Fruit fly (Drosophila melanogaster) whole organism, embryonic: ENCODE results near the gene MFS18.
A peak's percentile ranks its signal among the peaks of the same experiment; 100 is the strongest.

Source experiments
- Asciz ChIP-seq: fragments of 200-800 bp; sonication (Bioruptor generic); optimal IDR thresholded peaks from 2 replicates; lab custom pipeline; 2017; ENCODE audit warnings: missing biosample characterization, mild to moderate bottlenecking, missing genetic modification characterization, missing genetic modification reagents
- Atf-2 ChIP-seq: fragments of 200-800 bp; sonication (Bioruptor generic); optimal IDR thresholded peaks from 2 replicates; lab custom pipeline; 2016; ENCODE audit warnings: missing biosample characterization, missing genetic modification characterization
- Atf3 ChIP-seq: fragments of 200-800 bp; sonication (Bioruptor generic); optimal IDR thresholded peaks from 3 replicates; lab custom pipeline; 2016; ENCODE audit warnings: missing biosample characterization, missing genetic modification characterization
- CG10267 ChIP-seq: fragments of 200-800 bp; sonication (Bioruptor generic); optimal IDR thresholded peaks from 2 replicates; lab custom pipeline; 2018; ENCODE audit warnings: missing biosample characterization, mild to moderate bottlenecking, missing genetic modification characterization, moderate library complexity
- CG10979 ChIP-seq: fragments of 200-800 bp; sonication (Bioruptor generic); optimal IDR thresholded peaks from 2 replicates; lab custom pipeline; 2018; ENCODE audit warnings: missing biosample characterization, mild to moderate bottlenecking, missing genetic modification characterization, moderate library complexity
- CG11247 ChIP-seq: fragments of 200-800 bp; sonication (Bioruptor generic); IDR thresholded peaks from 2 replicates; pipeline ENCODE4 v1.3.6; 2022; ENCODE audit warnings: missing biosample characterization, missing genetic modification characterization
- CG1233 ChIP-seq: fragments of 200-800 bp; sonication (Bioruptor generic); optimal IDR thresholded peaks from 4 replicates; lab custom pipeline; 2018; ENCODE audit warnings: missing biosample characterization, mild to moderate bottlenecking, missing genetic modification characterization
- CG12391 ChIP-seq: fragments of 200-800 bp; sonication (Bioruptor generic); optimal IDR thresholded peaks from 3 replicates; lab custom pipeline; 2018; ENCODE audit warnings: missing biosample characterization, mild to moderate bottlenecking, missing genetic modification characterization, moderate library complexity
- CG13123 ChIP-seq: fragments of 200-800 bp; sonication (Bioruptor generic); optimal IDR thresholded peaks from 2 replicates; lab custom pipeline; 2016; ENCODE audit warnings: missing biosample characterization, missing genetic modification characterization
- CG14014 ChIP-seq: fragments of 200-800 bp; sonication (Bioruptor generic); IDR thresholded peaks from 2 replicates; pipeline ENCODE4 v1.3.6; 2022; ENCODE audit warnings: missing biosample characterization, missing genetic modification characterization
- CG14441 ChIP-seq: fragments of 200-800 bp; sonication (Bioruptor generic); IDR thresholded peaks from 2 replicates; pipeline ENCODE4 v1.3.6; 2022; ENCODE audit warnings: missing biosample characterization, missing genetic modification characterization
- CG18262 ChIP-seq: fragments of 200-800 bp; optimal IDR thresholded peaks from 3 replicates; lab custom pipeline; 2019; ENCODE audit warnings: missing biosample characterization, mild to moderate bottlenecking, missing genetic modification characterization, moderate library complexity
- CG2120 ChIP-seq: fragments of 200-800 bp; sonication (Bioruptor generic); optimal IDR thresholded peaks from 3 replicates; lab custom pipeline; 2016; ENCODE audit warnings: missing biosample characterization, missing genetic modification characterization
- CG31224 ChIP-seq: fragments of 200-800 bp; sonication (Bioruptor generic); IDR thresholded peaks from 2 replicates; pipeline ENCODE4 v1.3.6; 2022; ENCODE audit warnings: missing biosample characterization, missing genetic modification characterization
- CG32772 ChIP-seq: fragments of 200-800 bp; sonication (Bioruptor generic); IDR thresholded peaks from 2 replicates; pipeline ENCODE4 v1.3.6; 2022; ENCODE audit warnings: missing biosample characterization, missing genetic modification characterization
- CG42726 ChIP-seq: fragments of 200-800 bp; sonication (Bioruptor generic); IDR thresholded peaks from 2 replicates; pipeline ENCODE4 v1.3.6; 2022; ENCODE audit warnings: missing biosample characterization, missing genetic modification characterization; ENCODE audit not compliant: partially characterized antibody
- CG4707 ChIP-seq: fragments of 200-800 bp; sonication (Bioruptor generic); optimal IDR thresholded peaks from 2 replicates; lab custom pipeline; 2018; ENCODE audit warnings: missing biosample characterization, mild to moderate bottlenecking, missing genetic modification characterization, moderate library complexity
- CG4854 ChIP-seq: fragments of 200-800 bp; sonication (Bioruptor generic); optimal IDR thresholded peaks from 2 replicates; lab custom pipeline; 2016; ENCODE audit warnings: missing biosample characterization, missing genetic modification characterization, inconsistent platforms
- CG6254 ChIP-seq: fragments of 200-800 bp; sonication (Bioruptor generic); optimal IDR thresholded peaks from 3 replicates; lab custom pipeline; 2017; ENCODE audit warnings: mild to moderate bottlenecking, missing biosample characterization, missing genetic modification reagents, missing genetic modification characterization
- CG6791 ChIP-seq: fragments of 200-800 bp; sonication (Bioruptor generic); IDR thresholded peaks from 3 replicates; pipeline ENCODE4 v1.3.6; 2022; ENCODE audit warnings: missing biosample characterization, missing genetic modification characterization; ENCODE audit not compliant: partially characterized antibody
- CG6854 ChIP-seq: fragments of 200-800 bp; sonication (Bioruptor generic); optimal IDR thresholded peaks from 3 replicates; lab custom pipeline; 2017; ENCODE audit warnings: missing biosample characterization, mild to moderate bottlenecking, missing genetic modification characterization
- D19B ChIP-seq: fragments of 200-800 bp; sonication (Bioruptor generic); optimal IDR thresholded peaks from 2 replicates; lab custom pipeline; 2017; ENCODE audit warnings: missing biosample characterization, mild to moderate bottlenecking, missing genetic modification characterization
- Dfd ChIP-seq, 2 experiments: fragments of >200 bp; optimal IDR thresholded peaks; 2 replicates each; lab custom pipeline; 2017; ENCODE audit warnings: missing biosample characterization in 2 of 2, missing genetic modification characterization in 2 of 2
- Dref ChIP-seq: fragments of 200-800 bp; sonication (Bioruptor generic); IDR thresholded peaks from 2 replicates; pipeline ENCODE4 v1.3.6; 2022; ENCODE audit warnings: missing biosample characterization, missing genetic modification characterization
- Fer1 ChIP-seq: fragments of 200-800 bp; sonication (Bioruptor generic); optimal IDR thresholded peaks from 2 replicates; lab custom pipeline; 2017; ENCODE audit warnings: missing biosample characterization, mild to moderate bottlenecking, missing genetic modification characterization
- H2.0 ChIP-seq: fragments of 200-800 bp; sonication (Bioruptor generic); IDR thresholded peaks from 2 replicates; pipeline ENCODE4 v1.3.6; 2022; ENCODE audit warnings: missing biosample characterization, missing genetic modification characterization
- HmgD ChIP-seq: fragments of 200-800 bp; sonication (Bioruptor generic); optimal IDR thresholded peaks from 3 replicates; lab custom pipeline; 2016; ENCODE audit warnings: missing biosample characterization, missing genetic modification characterization
- Hr3 ChIP-seq: fragments of 200-800 bp; sonication (Bioruptor generic); optimal IDR thresholded peaks from 3 replicates; lab custom pipeline; 2016; ENCODE audit warnings: missing biosample characterization, missing genetic modification characterization
- Hr78 ChIP-seq, 2 experiments: fragments of 200-800 bp in 1 of 2; fragments of >200 bp in 1 of 2; sonication (Bioruptor generic) in 1 of 2; optimal IDR thresholded peaks; 2 replicates each; lab custom pipeline; 2017 to 2019; ENCODE audit warnings: missing biosample characterization in 2 of 2, missing genetic modification characterization in 2 of 2, mild to moderate bottlenecking in 1 of 2, moderate library complexity in 1 of 2
- Myb ChIP-seq: fragments of 200-800 bp; sonication (Bioruptor generic); optimal IDR thresholded peaks from 2 replicates; lab custom pipeline; 2016; ENCODE audit warnings: missing biosample characterization, missing genetic modification characterization
- Nf-YC ChIP-seq: fragments of 200-800 bp; optimal IDR thresholded peaks from 3 replicates; lab custom pipeline; 2019; ENCODE audit warnings: missing biosample characterization, mild to moderate bottlenecking, missing genetic modification characterization, moderate library complexity
- Oli ChIP-seq: fragments of 200-800 bp; sonication (Bioruptor generic); optimal IDR thresholded peaks from 2 replicates; lab custom pipeline; 2018; ENCODE audit warnings: missing biosample characterization, mild to moderate bottlenecking, missing genetic modification characterization, moderate library complexity
- Rx ChIP-seq: fragments of 200-800 bp; sonication (Bioruptor generic); IDR thresholded peaks from 2 replicates; pipeline ENCODE4 v1.3.6; 2022; ENCODE audit warnings: missing biosample characterization, missing genetic modification characterization
- Stat92E ChIP-seq, 3 experiments: fragments of >200 bp in 2 of 3; fragments of 200-800 bp in 1 of 3; sonication (Bioruptor generic) in 1 of 3; optimal IDR thresholded peaks; 2 replicates each; lab custom pipeline; 2017 to 2019; ENCODE audit warnings: missing biosample characterization in 3 of 3, missing genetic modification characterization in 3 of 3, mild to moderate bottlenecking in 1 of 3, moderate library complexity in 1 of 3
- TFAM ChIP-seq: fragments of 200-800 bp; sonication (Bioruptor generic); optimal IDR thresholded peaks from 2 replicates; lab custom pipeline; 2017; ENCODE audit warnings: missing biosample characterization, missing genetic modification characterization, inconsistent platforms
- Xrp1 ChIP-seq: fragments of 200-800 bp; sonication (Bioruptor generic); IDR thresholded peaks from 2 replicates; pipeline ENCODE4 v1.3.6; 2022; ENCODE audit warnings: missing biosample characterization, missing genetic modification characterization
- cg ChIP-seq: fragments of 200-800 bp; sonication (Bioruptor generic); optimal IDR thresholded peaks from 3 replicates; lab custom pipeline; 2019; ENCODE audit warnings: missing biosample characterization, mild to moderate bottlenecking, missing genetic modification characterization, moderate library complexity
- danr ChIP-seq: fragments of 200-800 bp; sonication (Bioruptor generic); IDR thresholded peaks from 2 replicates; pipeline ENCODE4 v1.3.6; 2022; ENCODE audit warnings: missing biosample characterization, missing genetic modification characterization
- fd102C ChIP-seq: fragments of 200-800 bp; sonication (Bioruptor generic); optimal IDR thresholded peaks from 2 replicates; lab custom pipeline; 2018; ENCODE audit warnings: missing biosample characterization, mild to moderate bottlenecking, missing genetic modification characterization, moderate library complexity
- fd96Cb ChIP-seq: fragments of 200-800 bp; sonication (Bioruptor generic); optimal IDR thresholded peaks from 2 replicates; lab custom pipeline; 2018; ENCODE audit warnings: missing biosample characterization, mild to moderate bottlenecking, missing genetic modification characterization, moderate library complexity
- grn ChIP-seq: fragments of 200-800 bp; sonication (Bioruptor generic); optimal IDR thresholded peaks from 3 replicates; lab custom pipeline; 2017; ENCODE audit warnings: missing biosample characterization, missing genetic modification characterization
- her ChIP-seq: fragments of 200-800 bp; sonication (Bioruptor generic); optimal IDR thresholded peaks from 2 replicates; lab custom pipeline; 2016; ENCODE audit warnings: missing biosample characterization, missing genetic modification characterization
- klu ChIP-seq: fragments of 200-800 bp; sonication (Bioruptor generic); IDR thresholded peaks from 2 replicates; pipeline ENCODE4 v1.3.6; 2022; ENCODE audit warnings: missing biosample characterization, missing genetic modification characterization
- lola ChIP-seq, 3 experiments: fragments of >200 bp in 2 of 3; fragments of 200-800 bp in 1 of 3; sonication (Bioruptor generic) in 1 of 3; optimal IDR thresholded peaks; 2 replicates each; lab custom pipeline; 2017 to 2019; ENCODE audit warnings: missing biosample characterization in 3 of 3, missing genetic modification characterization in 3 of 3, mild to moderate bottlenecking in 1 of 3, moderate library complexity in 1 of 3
- nmo ChIP-seq: fragments of 200-800 bp; sonication (Bioruptor generic); optimal IDR thresholded peaks from 2 replicates; lab custom pipeline; 2018; ENCODE audit warnings: missing biosample characterization, mild to moderate bottlenecking, missing genetic modification characterization, moderate library complexity
- seq ChIP-seq: fragments of 200-800 bp; sonication (Bioruptor generic); IDR thresholded peaks from 2 replicates; pipeline ENCODE4 v1.3.6; 2022; ENCODE audit warnings: missing biosample characterization, missing genetic modification characterization
- shn ChIP-seq: fragments of 200-800 bp; sonication (Bioruptor generic); optimal IDR thresholded peaks from 3 replicates; lab custom pipeline; 2016; ENCODE audit warnings: missing biosample characterization, missing genetic modification characterization
- tap ChIP-seq: fragments of 200-800 bp; optimal IDR thresholded peaks from 3 replicates; lab custom pipeline; 2019; ENCODE audit warnings: missing biosample characterization, mild to moderate bottlenecking, missing genetic modification characterization, moderate library complexity
- tgo ChIP-seq: fragments of 200-800 bp; sonication (Bioruptor generic); IDR thresholded peaks from 3 replicates; pipeline ENCODE4 v1.3.6; 2022; ENCODE audit warnings: missing biosample characterization, missing genetic modification characterization
- toy ChIP-seq: fragments of 200-800 bp; sonication (Bioruptor generic); IDR thresholded peaks from 2 replicates; pipeline ENCODE4 v1.3.6; 2022; ENCODE audit warnings: missing biosample characterization, missing genetic modification characterization
- wor ChIP-seq: fragments of 200-800 bp; sonication (Bioruptor generic); IDR thresholded peaks from 2 replicates; pipeline ENCODE4 v1.3.6; 2022; ENCODE audit warnings: missing biosample characterization, missing genetic modification characterization
- zf30C ChIP-seq: fragments of 200-800 bp; sonication (Bioruptor generic); optimal IDR thresholded peaks from 3 replicates; lab custom pipeline; 2018; ENCODE audit warnings: missing biosample characterization, mild to moderate bottlenecking, missing genetic modification characterization

The MFS18 gene

dm6 chr2L:4452798-4453197 lies 4.4 kb upstream of the MFS18 start, which contains the start of gene CG15439 (continued):
- TF ChIP-seq Myb (peak; percentile 7), CG11247 (GFP tag; lab: Robert Waterston, UW) (no peak), CG4707 (no peak), CG42726 (GFP tag; lab: Robert Waterston, UW) (no peak), wor (GFP tag; lab: Robert Waterston, UW) (no peak), Oli (tag; lab: Kevin White, UChicago) (no peak), fd102C (GFP tag; lab: Kevin White, UChicago) (no peak), CG32772 (GFP tag; lab: Robert Waterston, UW) (no peak), CG2120 (GFP tag; lab: Kevin White, UChicago) (no peak), Atf-2 (no peak), CG1233 (GFP tag; lab: Kevin White, UChicago) (no peak), lola (GFP tag; optimal IDR thresholded peaks at IDR 0.05; lab: Kevin White, UChicago) (no peak), Asciz (GFP tag; lab: Kevin White, UChicago) (no peak), Fer1 (GFP tag; lab: Kevin White, UChicago) (no peak), klu (GFP tag; lab: Robert Waterston, UW) (no peak), CG12391 (tag; lab: Kevin White, UChicago) (no peak), TFAM (GFP tag; lab: Kevin White, UChicago) (no peak), Dref (GFP tag; lab: Robert Waterston, UW) (peak; percentile 77), Atf3 (GFP tag; lab: Kevin White, UChicago) (no peak), tgo (GFP tag; lab: Robert Waterston, UW) (no peak), toy (GFP tag; lab: Robert Waterston, UW) (no peak), CG31224 (no peak), Hr78 (GFP tag; optimal IDR thresholded peaks at IDR 0.05; lab: Kevin White, UChicago) (no peak), CG14441 (GFP tag; lab: Robert Waterston, UW) (no peak), CG10267 (tag; lab: Kevin White, UChicago) (no peak), CG6791 (GFP tag; lab: Robert Waterston, UW) (peak; percentile 82), tap (tag; lab: Kevin White, UChicago) (no peak), H2.0 (GFP tag; lab: Robert Waterston, UW) (no peak), seq (GFP tag; lab: Robert Waterston, UW) (no peak), CG13123 (no peak), danr (no peak), fd96Cb (tag; lab: Kevin White, UChicago) (no peak), nmo (no peak), CG14014 (GFP tag; lab: Robert Waterston, UW) (no peak), CG4854 (GFP tag; lab: Kevin White, UChicago) (no peak), grn (no peak), CG6254 (peak; percentile 23), Stat92E (GFP tag; optimal IDR thresholded peaks at IDR 0.05; lab: Kevin White, UChicago) (no peak), shn (GFP tag; lab: Kevin White, UChicago) (no peak), Xrp1 (GFP tag; lab: Robert Waterston, UW) (no peak), CG18262 (no peak), Hr3 (no peak), Rx (GFP tag; lab: Robert Waterston, UW) (no peak), CG10979 (tag; lab: Kevin White, UChicago) (no peak), Dfd (GFP tag; optimal IDR thresholded peaks at IDR 0.05; lab: Kevin White, UChicago) (no peak), HmgD (GFP tag; lab: Kevin White, UChicago) (no peak), CG6854 (GFP tag; lab: Kevin White, UChicago) (no peak), cg (GFP tag; lab: Kevin White, UChicago) (no peak), D19B (GFP tag; lab: Kevin White, UChicago) (no peak), her (GFP tag; lab: Kevin White, UChicago) (no peak), zf30C (GFP tag; lab: Kevin White, UChicago) (no peak), Nf-YC (tag; lab: Kevin White, UChicago) (no peak)
